Fruit fly (Drosophila melanogaster): ENCODE data around the gene CG42249.

Gene CG42249

DNA sequence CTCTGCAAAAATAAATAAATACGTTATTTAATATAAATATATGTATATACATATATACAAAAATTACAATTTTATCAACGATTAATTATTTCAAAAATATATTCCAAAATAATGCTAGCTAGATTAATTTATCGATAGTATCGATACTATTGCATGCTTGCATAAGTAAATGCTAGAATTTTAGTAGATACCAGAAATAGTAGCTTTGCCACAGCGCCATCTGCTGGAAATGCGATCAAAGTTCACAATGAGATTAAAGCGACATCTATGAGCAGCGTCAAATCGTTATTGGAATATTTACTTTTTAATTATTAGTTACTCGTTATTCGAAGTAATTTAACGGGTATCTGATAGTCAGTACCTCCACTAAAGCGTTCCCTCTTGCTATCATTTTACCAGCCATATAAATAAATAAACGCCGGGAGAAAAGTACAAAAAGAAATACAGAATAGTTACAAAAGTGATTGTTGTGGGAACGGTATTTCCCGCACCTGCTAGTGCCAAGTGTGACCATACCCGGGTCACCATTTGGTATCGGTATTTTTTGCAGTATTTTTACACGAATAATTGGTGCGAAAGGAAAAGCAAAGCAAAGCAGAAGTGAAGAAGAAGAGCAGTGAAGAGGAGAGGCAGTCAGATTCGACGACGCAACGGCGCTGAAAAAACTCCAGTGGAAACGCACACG, 57.9 kb downstream of the CG42249 start, which contains the start of the genes rtv and Dlic (continued):
- TF ChIP-seq prd (optimal IDR thresholded peaks at IDR 0.05) = no peak
- 0 out of 3 replicates have a peak, but pooled peaks have one; percentile 16 for TF ChIP-seq prd (GFP tag; IDR thresholded peaks at IDR 0.05)
- TF ChIP-seq zf30C (GFP tag; optimal IDR thresholded peaks at IDR 0.05) = no peak
- peak; percentile 62 for TF ChIP-seq HLH4C (GFP tag; IDR thresholded peaks at IDR 0.05; ENCODE audit: partially characterized antibody)
- peak; percentile 88 for TF ChIP-seq Dll (GFP tag; IDR thresholded peaks at IDR 0.05; ENCODE audit: partially characterized antibody)
- TF ChIP-seq CG9215 (GFP tag; IDR thresholded peaks at IDR 0.05) = no peak
- TF ChIP-seq CG12071 (GFP tag; optimal IDR thresholded peaks at IDR 0.05) = no peak
- TF ChIP-seq Lim3 (GFP tag; IDR thresholded peaks at IDR 0.05) = no peak
- TF ChIP-seq CG6683 (GFP tag; optimal IDR thresholded peaks at IDR 0.05) = no peak
- TF ChIP-seq CG2202 (tag; optimal IDR thresholded peaks at IDR 0.05) = no peak
- TF ChIP-seq vnd (GFP tag; IDR thresholded peaks at IDR 0.05; ENCODE audit: partially characterized antibody) = peak; percentile 45; the same call in 1 of the 3 replicates
- TF ChIP-seq CG18476 (GFP tag; optimal IDR thresholded peaks at IDR 0.05) = no peak
- no peak for TF ChIP-seq CG15601 (tag; optimal IDR thresholded peaks at IDR 0.05)
- TF ChIP-seq CoRest (tag; optimal IDR thresholded peaks at IDR 0.05) = peak; percentile 51
- TF ChIP-seq Ets97D (GFP tag; optimal IDR thresholded peaks at IDR 0.05) = peak; percentile 51
- TF ChIP-seq so (GFP tag; IDR thresholded peaks at IDR 0.05) = no peak
- TF ChIP-seq Gug (GFP tag; IDR thresholded peaks at IDR 0.05) = 0 out of 4 replicates have a peak, but pooled peaks have one; percentile 13
- no peak for TF ChIP-seq CG7786 (GFP tag; optimal IDR thresholded peaks at IDR 0.05)
- no peak for TF ChIP-seq pum (GFP tag; optimal IDR thresholded peaks at IDR 0.05)
- TF ChIP-seq Ssrp (tag; optimal IDR thresholded peaks at IDR 0.05) = no peak
- TF ChIP-seq unc-4 (GFP tag; IDR thresholded peaks at IDR 0.05; ENCODE audit: partially characterized antibody) = peak; percentile 79
- TF ChIP-seq row (GFP tag; IDR thresholded peaks at IDR 0.05) = peak; percentile 46
- TF ChIP-seq Hr3 (GFP tag; optimal IDR thresholded peaks at IDR 0.05) = no peak
- peak; percentile 47 for TF ChIP-seq Xbp1 (GFP tag; optimal IDR thresholded peaks at IDR 0.05)
- TF ChIP-seq B-H1 (GFP tag; IDR thresholded peaks at IDR 0.05) = no peak
- 0 out of 3 replicates have a peak, but pooled peaks have one; percentile 23 for TF ChIP-seq Mrtf (GFP tag; IDR thresholded peaks at IDR 0.05)
- TF ChIP-seq Oli (tag; optimal IDR thresholded peaks at IDR 0.05) = no peak
- TF ChIP-seq MBD-R2 (GFP tag; IDR thresholded peaks at IDR 0.05) = no peak
- no peak for TF ChIP-seq CG10959 (GFP tag; IDR thresholded peaks at IDR 0.05)
- no peak for TF ChIP-seq CG8478 (optimal IDR thresholded peaks at IDR 0.05)
- TF ChIP-seq Sox100B (GFP tag; optimal IDR thresholded peaks at IDR 0.05) = no peak
- TF ChIP-seq CG8281 (tag; optimal IDR thresholded peaks at IDR 0.05) = no peak
- TF ChIP-seq Dip3 (GFP tag; optimal IDR thresholded peaks at IDR 0.05) = no peak
- no peak for TF ChIP-seq oc (tag; optimal IDR thresholded peaks at IDR 0.05)
- TF ChIP-seq CG31365 (tag; optimal IDR thresholded peaks at IDR 0.05) = no peak
- TF ChIP-seq slou (GFP tag; optimal IDR thresholded peaks at IDR 0.05) = no peak
- TF ChIP-seq cato (GFP tag; optimal IDR thresholded peaks at IDR 0.05; ENCODE audit: borderline replicate concordance) = no peak
- no peak for TF ChIP-seq CG10274 (GFP tag; optimal IDR thresholded peaks at IDR 0.05)
- no peak for TF ChIP-seq sima (GFP tag; optimal IDR thresholded peaks at IDR 0.05)
- no peak for TF ChIP-seq CG6765 (GFP tag; optimal IDR thresholded peaks at IDR 0.05)
- no peak for TF ChIP-seq lola (GFP tag; optimal IDR thresholded peaks at IDR 0.05)
- peak; percentile 14 for TF ChIP-seq Camta (GFP tag; optimal IDR thresholded peaks at IDR 0.05)
- peak; percentile 29 for TF ChIP-seq Mes4 (GFP tag; optimal IDR thresholded peaks at IDR 0.05)
- peak; percentile 15; the same call in 1 of the 2 replicates for TF ChIP-seq vvl (GFP tag; IDR thresholded peaks at IDR 0.05)
- TF ChIP-seq lmd (GFP tag; IDR thresholded peaks at IDR 0.05) = no peak
- peak; percentile 99 for TF ChIP-seq psq (GFP tag; optimal IDR thresholded peaks at IDR 0.05)
- TF ChIP-seq rib (GFP tag; IDR thresholded peaks at IDR 0.05) = no peak
- TF ChIP-seq CG17359 (tag; optimal IDR thresholded peaks at IDR 0.05) = no peak
- TF ChIP-seq CG4360 (GFP tag; IDR thresholded peaks at IDR 0.05) = no peak
- TF ChIP-seq Bdp1 (GFP tag; optimal IDR thresholded peaks at IDR 0.05) = no peak

Data from whole organism, embryonic.